Worm (Caenorhabditis elegans) whole organism, L4 larva: ENCODE measurements around the gene F46F5.16.

Experiments used
- mep-1 ChIP-seq: fragments of 150-350 bp; sonication (generic microtip); optimal IDR thresholded peaks from 3 replicates; lab custom pipeline; 2014; ENCODE audit warnings: missing biosample characterization, missing genetic modification characterization
- nhr-77 ChIP-seq: fragments of 150-350 bp; optimal IDR thresholded peaks from 2 replicates; lab custom pipeline; 2014; ENCODE audit warnings: missing biosample characterization, missing genetic modification characterization

DNA sequence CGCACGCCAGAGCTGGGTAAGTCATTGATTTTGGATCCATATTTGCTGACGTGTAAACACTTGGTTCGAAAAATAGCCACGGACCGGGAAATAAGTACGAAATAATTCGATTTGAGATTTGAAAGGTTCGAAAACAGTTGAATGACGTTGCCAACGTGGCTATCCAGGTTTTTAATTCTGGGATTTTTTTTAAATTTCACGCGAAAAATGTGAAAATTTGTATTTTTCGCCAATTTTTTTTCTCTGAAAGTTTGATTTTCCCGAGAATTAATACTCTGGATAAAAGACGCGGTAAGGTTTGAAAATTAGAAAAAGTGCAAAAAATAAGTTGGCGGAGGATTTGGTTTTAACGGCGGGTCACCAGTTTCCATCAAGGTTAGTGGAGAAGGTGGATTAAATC, 46.2 kb upstream of the F46F5.16 start, which contains the start of gene fbxc-48:
- no peak for TF ChIP-seq nhr-77 (tag; lab: Kevin White, UChicago)
- no peak for TF ChIP-seq mep-1 (tag; lab: Kevin White, UChicago)
